Fruit fly (Drosophila melanogaster) whole organism, prepupa: ENCODE results near the gene oc.

Experiments
- CG10631 ChIP-seq: fragments of 200-800 bp; sonication (Bioruptor generic); optimal IDR thresholded peaks from 2 replicates; lab custom pipeline; 2016; ENCODE audit warnings: missing biosample characterization, missing genetic modification characterization
- CG10669 ChIP-seq: fragments of 200-800 bp; sonication (Bioruptor generic); optimal IDR thresholded peaks from 3 replicates; lab custom pipeline; 2018; ENCODE audit warnings: missing biosample characterization, mild to moderate bottlenecking, missing genetic modification characterization, moderate library complexity
- CG11294 ChIP-seq: fragments of 200-800 bp; sonication (Bioruptor generic); IDR thresholded peaks from 2 replicates; pipeline ENCODE4 v1.3.6; 2022; ENCODE audit warnings: missing biosample characterization, missing genetic modification characterization
- CG11762 ChIP-seq: fragments of 200-800 bp; sonication (Bioruptor generic); optimal IDR thresholded peaks from 3 replicates; lab custom pipeline; 2016; ENCODE audit warnings: missing biosample characterization, missing genetic modification characterization; ENCODE audit not compliant: insufficient read depth
- CG11902 ChIP-seq: fragments of 200-800 bp; sonication (Bioruptor generic); optimal IDR thresholded peaks from 3 replicates; lab custom pipeline; 2016; ENCODE audit warnings: missing biosample characterization, missing genetic modification characterization
- CG15336 ChIP-seq: fragments of 200-800 bp; sonication (Bioruptor generic); IDR thresholded peaks from 2 replicates; pipeline ENCODE4 v1.3.6; 2022; ENCODE audit warnings: missing biosample characterization, missing genetic modification characterization
- CG1621 ChIP-seq: fragments of 200-800 bp; sonication (Bioruptor generic); optimal IDR thresholded peaks from 3 replicates; lab custom pipeline; 2018; ENCODE audit warnings: missing biosample characterization, mild to moderate bottlenecking, missing genetic modification characterization
- CG16779 ChIP-seq: fragments of 200-800 bp; sonication (Bioruptor generic); optimal IDR thresholded peaks from 3 replicates; lab custom pipeline; 2017; ENCODE audit warnings: missing biosample characterization, mild to moderate bottlenecking, missing genetic modification characterization
- CG3032 ChIP-seq: fragments of 200-800 bp; optimal IDR thresholded peaks from 2 replicates; lab custom pipeline; 2019; ENCODE audit warnings: missing biosample characterization, mild to moderate bottlenecking, missing genetic modification characterization, moderate library complexity
- CG31627 ChIP-seq: fragments of 200-800 bp; sonication (Bioruptor generic); optimal IDR thresholded peaks from 3 replicates; lab custom pipeline; 2016; ENCODE audit warnings: missing biosample characterization, missing genetic modification characterization
- CG32006 ChIP-seq: fragments of 200-800 bp; sonication (Bioruptor generic); optimal IDR thresholded peaks from 3 replicates; lab custom pipeline; 2017; ENCODE audit warnings: missing biosample characterization, mild to moderate bottlenecking, missing genetic modification characterization
- CG34406 ChIP-seq: fragments of 200-800 bp; sonication (Bioruptor generic); optimal IDR thresholded peaks from 3 replicates; lab custom pipeline; 2016; ENCODE audit warnings: missing biosample characterization, missing genetic modification characterization
- CG3919 ChIP-seq: fragments of 200-800 bp; sonication (Bioruptor generic); optimal IDR thresholded peaks from 3 replicates; lab custom pipeline; 2016; ENCODE audit warnings: missing biosample characterization, missing genetic modification characterization
- CG4318 ChIP-seq: fragments of 200-800 bp; sonication (Bioruptor generic); optimal IDR thresholded peaks from 3 replicates; lab custom pipeline; 2017; ENCODE audit warnings: missing biosample characterization, mild to moderate bottlenecking, missing genetic modification characterization
- CG6163 ChIP-seq: fragments of 200-800 bp; sonication (Bioruptor generic); IDR thresholded peaks from 3 replicates; pipeline ENCODE4 v1.3.6; 2022; ENCODE audit warnings: missing biosample characterization, missing genetic modification characterization
- CG6276 ChIP-seq: fragments of 200-800 bp; sonication (Bioruptor generic); optimal IDR thresholded peaks from 2 replicates; lab custom pipeline; 2017; ENCODE audit warnings: missing biosample characterization, mild to moderate bottlenecking, missing genetic modification characterization
- CG6792 ChIP-seq: fragments of 200-800 bp; sonication (Bioruptor generic); optimal IDR thresholded peaks from 3 replicates; lab custom pipeline; 2016; ENCODE audit warnings: missing biosample characterization, missing genetic modification characterization
- CG6808 ChIP-seq: fragments of 200-800 bp; sonication (Bioruptor generic); optimal IDR thresholded peaks from 3 replicates; lab custom pipeline; 2017; ENCODE audit warnings: missing biosample characterization, missing genetic modification characterization, mild to moderate bottlenecking, moderate library complexity, missing genetic modification reagents
- CG6854 ChIP-seq: fragments of 200-800 bp; sonication (Bioruptor generic); optimal IDR thresholded peaks from 2 replicates; lab custom pipeline; 2017; ENCODE audit warnings: missing biosample characterization, mild to moderate bottlenecking, missing genetic modification characterization
- CG8119 ChIP-seq: fragments of 200-800 bp; sonication (Bioruptor generic); IDR thresholded peaks from 3 replicates; pipeline ENCODE4 v1.3.6; 2022; ENCODE audit warnings: missing biosample characterization, missing genetic modification characterization
- CG8319 ChIP-seq: fragments of 200-800 bp; sonication (Bioruptor generic); optimal IDR thresholded peaks from 3 replicates; lab custom pipeline; 2016; ENCODE audit warnings: missing biosample characterization, missing genetic modification characterization
- CG8632 ChIP-seq: fragments of 200-800 bp; sonication (Bioruptor generic); optimal IDR thresholded peaks from 3 replicates; lab custom pipeline; 2016; ENCODE audit warnings: missing biosample characterization, missing genetic modification characterization
- CG9139 ChIP-seq: fragments of 200-800 bp; sonication (Bioruptor generic); optimal IDR thresholded peaks from 3 replicates; lab custom pipeline; 2017; ENCODE audit warnings: missing biosample characterization, mild to moderate bottlenecking, missing genetic modification characterization
- Eip75B ChIP-seq: fragments of 200-800 bp; sonication (Bioruptor generic); optimal IDR thresholded peaks from 3 replicates; lab custom pipeline; 2016; ENCODE audit warnings: missing biosample characterization, missing genetic modification characterization
- Eip78C ChIP-seq: fragments of 200-800 bp; sonication (Bioruptor generic); peaks from one replicate; lab custom pipeline; 2016; ENCODE audit warnings: missing biosample characterization, missing genetic modification characterization
- Ets96B ChIP-seq: fragments of 200-800 bp; optimal IDR thresholded peaks from 2 replicates; lab custom pipeline; 2019; ENCODE audit warnings: missing biosample characterization, mild to moderate bottlenecking, missing genetic modification characterization, moderate library complexity
- Gug ChIP-seq: fragments of 200-800 bp; sonication (Bioruptor generic); IDR thresholded peaks from 2 replicates; pipeline ENCODE4 v1.3.6; 2022; ENCODE audit warnings: missing biosample characterization, missing genetic modification characterization
- Hr39 ChIP-seq: fragments of 200-800 bp; sonication (Bioruptor generic); optimal IDR thresholded peaks from 2 replicates; lab custom pipeline; 2016; ENCODE audit warnings: missing biosample characterization, missing genetic modification characterization
- OdsH ChIP-seq: fragments of 200-800 bp; sonication (Bioruptor generic); optimal IDR thresholded peaks from 3 replicates; lab custom pipeline; 2016; ENCODE audit warnings: missing biosample characterization, missing genetic modification characterization
- Smox ChIP-seq: fragments of 200-800 bp; sonication (Bioruptor generic); optimal IDR thresholded peaks from 3 replicates; lab custom pipeline; 2016; ENCODE audit warnings: missing biosample characterization, missing genetic modification characterization
- Sox102F ChIP-seq: fragments of 200-800 bp; sonication (Bioruptor generic); optimal IDR thresholded peaks from 2 replicates; lab custom pipeline; 2016; ENCODE audit warnings: missing biosample characterization, mild to moderate bottlenecking, missing genetic modification characterization
- Sox14 ChIP-seq: fragments of 200-800 bp; sonication (Bioruptor generic); optimal IDR thresholded peaks from 3 replicates; lab custom pipeline; 2016; ENCODE audit warnings: missing biosample characterization, missing genetic modification characterization
- achi ChIP-seq: fragments of 200-800 bp; sonication (Bioruptor generic); optimal IDR thresholded peaks from 3 replicates; lab custom pipeline; 2016; ENCODE audit warnings: missing biosample characterization, missing genetic modification characterization
- cyc ChIP-seq: fragments of 200-800 bp; sonication (Bioruptor generic); optimal IDR thresholded peaks from 3 replicates; lab custom pipeline; 2016; ENCODE audit warnings: missing biosample characterization, missing genetic modification characterization
- dac ChIP-seq: fragments of 200-800 bp; sonication (Bioruptor generic); optimal IDR thresholded peaks from 2 replicates; lab custom pipeline; 2017; ENCODE audit warnings: missing biosample characterization, mild to moderate bottlenecking, missing genetic modification characterization
- dsx ChIP-seq: fragments of 200-800 bp; optimal IDR thresholded peaks from 3 replicates; lab custom pipeline; 2019; ENCODE audit warnings: missing biosample characterization, mild to moderate bottlenecking, missing genetic modification characterization, moderate library complexity; ENCODE audit not compliant: poor library complexity, severe bottlenecking
- esn ChIP-seq: fragments of 200-800 bp; sonication (Bioruptor generic); optimal IDR thresholded peaks from 2 replicates; lab custom pipeline; 2016; ENCODE audit warnings: missing biosample characterization, mild to moderate bottlenecking, missing genetic modification characterization, moderate library complexity
- fd59A ChIP-seq: fragments of 200-800 bp; sonication (Bioruptor generic); optimal IDR thresholded peaks from 2 replicates; lab custom pipeline; 2017; ENCODE audit warnings: missing biosample characterization, mild to moderate bottlenecking, missing genetic modification characterization, missing genetic modification reagents
- fkh ChIP-seq: fragments of 200-800 bp; sonication (Bioruptor generic); optimal IDR thresholded peaks from 3 replicates; lab custom pipeline; 2017; ENCODE audit warnings: missing biosample characterization, mild to moderate bottlenecking, missing genetic modification characterization, moderate library complexity
- lz ChIP-seq: fragments of 200-800 bp; sonication (Bioruptor generic); optimal IDR thresholded peaks from 3 replicates; lab custom pipeline; 2016; ENCODE audit warnings: missing biosample characterization, missing genetic modification characterization
- net ChIP-seq: fragments of 200-800 bp; sonication (Bioruptor generic); optimal IDR thresholded peaks from 3 replicates; lab custom pipeline; 2016; ENCODE audit warnings: missing biosample characterization, missing genetic modification characterization
- pdm3 ChIP-seq: fragments of 200-800 bp; sonication (Bioruptor generic); optimal IDR thresholded peaks from 3 replicates; lab custom pipeline; 2016; ENCODE audit warnings: missing biosample characterization, missing genetic modification characterization
- salr ChIP-seq, 2 experiments: fragments of 200-800 bp; sonication (Bioruptor generic); optimal IDR thresholded peaks; 3 replicates each; lab custom pipeline; 2016 to 2018; ENCODE audit warnings: missing biosample characterization in 2 of 2, missing genetic modification characterization in 2 of 2, mild to moderate bottlenecking in 1 of 2
- ss ChIP-seq, 2 experiments: fragments of 200-800 bp; sonication (Bioruptor generic); optimal IDR thresholded peaks; 2 replicates in 1 of 2; 3 replicates in 1 of 2; lab custom pipeline; 2017 to 2018; ENCODE audit warnings: mild to moderate bottlenecking in 2 of 2, missing biosample characterization in 2 of 2, missing genetic modification characterization in 2 of 2, moderate library complexity in 1 of 2
- svp ChIP-seq: fragments of 200-800 bp; sonication (Bioruptor generic); peaks from one replicate; lab custom pipeline; 2016; ENCODE audit warnings: missing biosample characterization, missing genetic modification characterization
- topi ChIP-seq: fragments of 200-800 bp; sonication (Bioruptor generic); optimal IDR thresholded peaks from 3 replicates; lab custom pipeline; 2016; ENCODE audit warnings: missing biosample characterization, missing genetic modification characterization

The oc gene

DNA sequence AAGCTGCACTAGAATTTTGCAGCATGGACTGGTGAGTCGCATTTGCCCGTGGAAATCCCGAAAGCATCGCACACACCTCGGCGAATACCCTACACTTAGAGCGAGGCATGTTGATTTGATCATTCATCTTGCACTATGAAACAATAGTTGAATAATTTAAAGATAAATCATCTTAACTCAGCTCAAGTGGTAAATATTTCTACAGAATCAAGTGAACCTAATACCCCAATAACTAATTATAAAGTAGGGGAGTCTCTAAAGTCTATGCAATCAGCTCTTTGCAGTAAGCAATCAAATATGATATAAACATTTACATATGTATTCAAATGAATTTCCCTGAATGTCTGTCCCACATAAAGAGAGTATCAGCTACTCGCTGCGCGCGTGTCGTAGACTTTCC lies 27.0 kb upstream of the oc start (continued):
- TF ChIP-seq achi (GFP tag; lab: Kevin White, UChicago): peak; percentile 21
- TF ChIP-seq lz (GFP tag; lab: Kevin White, UChicago): peak; percentile 62
- TF ChIP-seq svp (GFP tag; lab: Kevin White, UChicago): peak; percentile 96
- TF ChIP-seq esn (GFP tag; lab: Kevin White, UChicago): peak; percentile 58
- TF ChIP-seq CG15336 (GFP tag; lab: Robert Waterston, UW): peak; percentile 52
- TF ChIP-seq CG6276: no peak
- peak; percentile 50 for TF ChIP-seq CG31627 (GFP tag; lab: Kevin White, UChicago)
- no peak for TF ChIP-seq CG6808 (GFP tag; lab: Kevin White, UChicago)
- TF ChIP-seq Sox14: peak; percentile 28
- TF ChIP-seq CG4318 (GFP tag; lab: Kevin White, UChicago): peak; percentile 33
- peak; percentile 2 for TF ChIP-seq Ets96B (tag; lab: Kevin White, UChicago)
- no peak for TF ChIP-seq CG34406 (GFP tag; lab: Kevin White, UChicago)
- peak; percentile 89 for TF ChIP-seq Eip75B (GFP tag; lab: Kevin White, UChicago)
- TF ChIP-seq topi (GFP tag; lab: Kevin White, UChicago): peak; percentile 53
- TF ChIP-seq cyc (GFP tag; lab: Kevin White, UChicago): peak; percentile 35
- peak; percentile 14 for TF ChIP-seq CG6792 (GFP tag; lab: Kevin White, UChicago)
- peak; percentile 47 for TF ChIP-seq OdsH
- peak; percentile 12; the same call in 2 of the 3 replicates for TF ChIP-seq CG8119
- peak; percentile 98 for TF ChIP-seq Eip78C (GFP tag; lab: Kevin White, UChicago)
- no peak for TF ChIP-seq CG9139 (GFP tag; lab: Kevin White, UChicago)
- TF ChIP-seq CG6163 (GFP tag; lab: Robert Waterston, UW): peak; percentile 89
- peak; percentile 57 for TF ChIP-seq Hr39
- TF ChIP-seq Smox (GFP tag; lab: Kevin White, UChicago): peak; percentile 45
- no peak for TF ChIP-seq CG10631 (GFP tag; lab: Kevin White, UChicago)

DNA sequence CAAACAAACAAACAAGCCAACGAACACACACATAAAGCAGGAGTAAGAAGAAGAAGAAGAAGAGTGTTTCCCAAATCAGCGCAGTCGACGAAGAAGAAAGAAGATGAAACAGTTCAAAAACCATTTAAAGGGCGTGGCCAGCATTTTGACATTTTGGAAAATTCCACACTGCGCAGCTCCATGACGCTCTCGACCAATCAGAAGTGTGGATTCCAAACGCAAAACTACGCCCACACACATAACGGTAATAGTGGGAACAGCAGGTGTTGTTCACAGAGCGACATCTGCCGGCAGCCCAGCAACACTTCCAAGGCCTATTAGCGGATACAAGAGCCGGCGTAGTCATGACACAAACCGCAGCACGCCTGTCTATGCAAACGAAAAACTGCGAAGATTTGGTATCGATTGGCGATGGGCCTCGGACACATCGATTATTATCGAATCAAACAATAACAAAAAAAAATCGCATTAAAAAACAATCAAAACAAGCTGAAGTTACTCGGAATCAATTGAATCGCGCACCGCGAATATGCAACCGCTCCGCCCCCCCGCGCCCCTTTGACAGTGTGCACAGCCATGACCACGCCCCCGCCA lies 26.2 kb upstream of the oc start, which contains the start of gene Rubicon:
Rubicon (plus strand) TSS at position 433 of the 594 bp plus-strand sequence.
- TF ChIP-seq dac (GFP tag; lab: Kevin White, UChicago) (peak; percentile 42), pdm3 (peak; percentile 9), CG16779 (tag; lab: Kevin White, UChicago) (peak; percentile 64), CG8119 (peak; percentile 82), CG3919 (GFP tag; lab: Kevin White, UChicago) (peak; percentile 29), achi (GFP tag; lab: Kevin White, UChicago) (peak; percentile 4), CG11902 (no peak), CG11294 (GFP tag; lab: Robert Waterston, UW) (no peak), CG15336 (GFP tag; lab: Robert Waterston, UW) (peak; percentile 70), CG34406 (GFP tag; lab: Kevin White, UChicago) (no peak), Smox (GFP tag; lab: Kevin White, UChicago) (no peak), lz (GFP tag; lab: Kevin White, UChicago) (no peak), Eip75B (GFP tag; lab: Kevin White, UChicago) (no peak), CG1621 (tag; lab: Kevin White, UChicago) (peak; percentile 77), CG6854 (GFP tag; lab: Kevin White, UChicago) (peak; percentile 5), Sox102F (GFP tag; lab: Kevin White, UChicago) (no peak), CG8319 (GFP tag; lab: Kevin White, UChicago) (no peak), CG32006 (peak; percentile 41), fd59A (GFP tag; lab: Kevin White, UChicago) (peak; percentile 50), CG6163 (GFP tag; lab: Robert Waterston, UW) (peak; percentile 84), Ets96B (tag; lab: Kevin White, UChicago) (peak; percentile 53), esn (GFP tag; lab: Kevin White, UChicago) (peak; percentile 0), CG6808 (GFP tag; lab: Kevin White, UChicago) (peak; percentile 75), Eip78C (GFP tag; lab: Kevin White, UChicago) (peak; percentile 19), CG10631 (GFP tag; lab: Kevin White, UChicago) (no peak), fkh (GFP tag; lab: Kevin White, UChicago) (peak; percentile 62), CG3032 (peak; percentile 53), OdsH (peak; percentile 4), net (no peak), dsx (peak; percentile 49), CG8632 (GFP tag; lab: Kevin White, UChicago) (no peak), salr (GFP tag; optimal IDR thresholded peaks at IDR 0.05; lab: Kevin White, UChicago) (peak in 1 of 2 experiments; percentile 66), Sox14 (peak; percentile 39), CG11762 (no peak), CG6276 (peak; percentile 81), CG10669 (peak; percentile 60), Gug (peak; percentile 68), cyc (GFP tag; lab: Kevin White, UChicago) (peak; percentile 33), ss (GFP tag; optimal IDR thresholded peaks at IDR 0.05; lab: Kevin White, UChicago) (peak; percentile 67 to 71)
